Fruit fly (Drosophila melanogaster) S2 (cell line): ENCODE data around the gene Jhbp7.
A peak's percentile ranks its signal among the peaks of the same experiment; 100 is the strongest.

Source experiments
- CG8478 ChIP-seq: fragments of >200 bp; optimal IDR thresholded peaks from 2 replicates; lab custom pipeline; 2018
- CTCF ChIP-seq, 2 experiments: fragments of >200 bp; optimal IDR thresholded peaks; 2 replicates each; lab custom pipeline; 2018

- TF ChIP-seq CTCF (optimal IDR thresholded peaks at IDR 0.05; lab: Kevin White, UChicago) (peak in 1 of 2 experiments; percentile 8), CG8478 (lab: Kevin White, UChicago) (no peak)
Measured at dm6 chr3R:25235362-25235761, 2.1 kb upstream of the Jhbp7 start, which contains the start of gene Sil1.
